Fruit fly (Drosophila melanogaster) whole organism, prepupa: ENCODE data around the gene Hecw.

Source experiments
- Blimp-1 ChIP-seq: fragments of 200-800 bp; sonication (Bioruptor generic); optimal IDR thresholded peaks from 3 replicates; lab custom pipeline; 2017; ENCODE audit warnings: missing biosample characterization, missing genetic modification characterization, mild to moderate bottlenecking, moderate library complexity, missing genetic modification reagents
- CG10631 ChIP-seq: fragments of 200-800 bp; sonication (Bioruptor generic); optimal IDR thresholded peaks from 2 replicates; lab custom pipeline; 2016; ENCODE audit warnings: missing biosample characterization, missing genetic modification characterization
- CG11294 ChIP-seq: fragments of 200-800 bp; sonication (Bioruptor generic); IDR thresholded peaks from 2 replicates; pipeline ENCODE4 v1.3.6; 2022; ENCODE audit warnings: missing biosample characterization, missing genetic modification characterization
- CG11762 ChIP-seq: fragments of 200-800 bp; sonication (Bioruptor generic); optimal IDR thresholded peaks from 3 replicates; lab custom pipeline; 2016; ENCODE audit warnings: missing biosample characterization, missing genetic modification characterization; ENCODE audit not compliant: insufficient read depth
- CG11902 ChIP-seq: fragments of 200-800 bp; sonication (Bioruptor generic); optimal IDR thresholded peaks from 3 replicates; lab custom pipeline; 2016; ENCODE audit warnings: missing biosample characterization, missing genetic modification characterization
- CG1621 ChIP-seq: fragments of 200-800 bp; sonication (Bioruptor generic); optimal IDR thresholded peaks from 3 replicates; lab custom pipeline; 2018; ENCODE audit warnings: missing biosample characterization, mild to moderate bottlenecking, missing genetic modification characterization
- CG16779 ChIP-seq: fragments of 200-800 bp; sonication (Bioruptor generic); optimal IDR thresholded peaks from 3 replicates; lab custom pipeline; 2017; ENCODE audit warnings: missing biosample characterization, mild to moderate bottlenecking, missing genetic modification characterization
- CG3032 ChIP-seq: fragments of 200-800 bp; optimal IDR thresholded peaks from 2 replicates; lab custom pipeline; 2019; ENCODE audit warnings: missing biosample characterization, mild to moderate bottlenecking, missing genetic modification characterization, moderate library complexity
- CG31627 ChIP-seq: fragments of 200-800 bp; sonication (Bioruptor generic); optimal IDR thresholded peaks from 3 replicates; lab custom pipeline; 2016; ENCODE audit warnings: missing biosample characterization, missing genetic modification characterization
- CG34406 ChIP-seq: fragments of 200-800 bp; sonication (Bioruptor generic); optimal IDR thresholded peaks from 3 replicates; lab custom pipeline; 2016; ENCODE audit warnings: missing biosample characterization, missing genetic modification characterization
- CG3919 ChIP-seq: fragments of 200-800 bp; sonication (Bioruptor generic); optimal IDR thresholded peaks from 3 replicates; lab custom pipeline; 2016; ENCODE audit warnings: missing biosample characterization, missing genetic modification characterization
- CG4318 ChIP-seq: fragments of 200-800 bp; sonication (Bioruptor generic); optimal IDR thresholded peaks from 3 replicates; lab custom pipeline; 2017; ENCODE audit warnings: missing biosample characterization, mild to moderate bottlenecking, missing genetic modification characterization
- CG6792 ChIP-seq: fragments of 200-800 bp; sonication (Bioruptor generic); optimal IDR thresholded peaks from 3 replicates; lab custom pipeline; 2016; ENCODE audit warnings: missing biosample characterization, missing genetic modification characterization
- CG7368 ChIP-seq: fragments of 200-800 bp; sonication (Bioruptor generic); optimal IDR thresholded peaks from 3 replicates; lab custom pipeline; 2016; ENCODE audit warnings: missing biosample characterization, missing genetic modification characterization
- CG8119 ChIP-seq: fragments of 200-800 bp; sonication (Bioruptor generic); IDR thresholded peaks from 3 replicates; pipeline ENCODE4 v1.3.6; 2022; ENCODE audit warnings: missing biosample characterization, missing genetic modification characterization
- CG8319 ChIP-seq: fragments of 200-800 bp; sonication (Bioruptor generic); optimal IDR thresholded peaks from 3 replicates; lab custom pipeline; 2016; ENCODE audit warnings: missing biosample characterization, missing genetic modification characterization
- CG8632 ChIP-seq: fragments of 200-800 bp; sonication (Bioruptor generic); optimal IDR thresholded peaks from 3 replicates; lab custom pipeline; 2016; ENCODE audit warnings: missing biosample characterization, missing genetic modification characterization
- CG9139 ChIP-seq: fragments of 200-800 bp; sonication (Bioruptor generic); optimal IDR thresholded peaks from 3 replicates; lab custom pipeline; 2017; ENCODE audit warnings: missing biosample characterization, mild to moderate bottlenecking, missing genetic modification characterization
- Eip75B ChIP-seq: fragments of 200-800 bp; sonication (Bioruptor generic); optimal IDR thresholded peaks from 3 replicates; lab custom pipeline; 2016; ENCODE audit warnings: missing biosample characterization, missing genetic modification characterization
- Eip78C ChIP-seq: fragments of 200-800 bp; sonication (Bioruptor generic); peaks from one replicate; lab custom pipeline; 2016; ENCODE audit warnings: missing biosample characterization, missing genetic modification characterization
- Ets96B ChIP-seq: fragments of 200-800 bp; optimal IDR thresholded peaks from 2 replicates; lab custom pipeline; 2019; ENCODE audit warnings: missing biosample characterization, mild to moderate bottlenecking, missing genetic modification characterization, moderate library complexity
- Gug ChIP-seq: fragments of 200-800 bp; sonication (Bioruptor generic); IDR thresholded peaks from 2 replicates; pipeline ENCODE4 v1.3.6; 2022; ENCODE audit warnings: missing biosample characterization, missing genetic modification characterization
- Hr38 ChIP-seq: sonication (Bioruptor generic); optimal IDR thresholded peaks from 2 replicates; lab custom pipeline; 2016; ENCODE audit warnings: missing biosample characterization, missing genetic modification characterization
- Hr4 ChIP-seq: fragments of 200-800 bp; sonication (Bioruptor generic); optimal IDR thresholded peaks from 3 replicates; lab custom pipeline; 2016; ENCODE audit warnings: missing biosample characterization, missing genetic modification characterization
- Met ChIP-seq: fragments of 200-800 bp; sonication (Bioruptor generic); optimal IDR thresholded peaks from 3 replicates; lab custom pipeline; 2016; ENCODE audit warnings: missing biosample characterization, missing genetic modification characterization
- Smox ChIP-seq: fragments of 200-800 bp; sonication (Bioruptor generic); optimal IDR thresholded peaks from 3 replicates; lab custom pipeline; 2016; ENCODE audit warnings: missing biosample characterization, missing genetic modification characterization
- Sox102F ChIP-seq: fragments of 200-800 bp; sonication (Bioruptor generic); optimal IDR thresholded peaks from 2 replicates; lab custom pipeline; 2016; ENCODE audit warnings: missing biosample characterization, mild to moderate bottlenecking, missing genetic modification characterization
- Sox14 ChIP-seq: fragments of 200-800 bp; sonication (Bioruptor generic); optimal IDR thresholded peaks from 3 replicates; lab custom pipeline; 2016; ENCODE audit warnings: missing biosample characterization, missing genetic modification characterization
- Sox15 ChIP-seq: fragments of 200-800 bp; sonication (Bioruptor generic); optimal IDR thresholded peaks from 3 replicates; lab custom pipeline; 2016; ENCODE audit warnings: missing biosample characterization, missing genetic modification characterization
- achi ChIP-seq: fragments of 200-800 bp; sonication (Bioruptor generic); optimal IDR thresholded peaks from 3 replicates; lab custom pipeline; 2016; ENCODE audit warnings: missing biosample characterization, missing genetic modification characterization
- acj6 ChIP-seq: fragments of 200-800 bp; sonication (Bioruptor generic); optimal IDR thresholded peaks from 3 replicates; lab custom pipeline; 2016; ENCODE audit warnings: missing biosample characterization, missing genetic modification characterization
- dac ChIP-seq: fragments of 200-800 bp; sonication (Bioruptor generic); optimal IDR thresholded peaks from 2 replicates; lab custom pipeline; 2017; ENCODE audit warnings: missing biosample characterization, mild to moderate bottlenecking, missing genetic modification characterization
- eg ChIP-seq: fragments of 200-800 bp; sonication (Bioruptor generic); IDR thresholded peaks from 3 replicates; pipeline ENCODE4 v1.3.6; 2022; ENCODE audit warnings: missing biosample characterization, missing genetic modification characterization
- esn ChIP-seq: fragments of 200-800 bp; sonication (Bioruptor generic); optimal IDR thresholded peaks from 2 replicates; lab custom pipeline; 2016; ENCODE audit warnings: missing biosample characterization, mild to moderate bottlenecking, missing genetic modification characterization, moderate library complexity
- fd59A ChIP-seq: fragments of 200-800 bp; sonication (Bioruptor generic); optimal IDR thresholded peaks from 2 replicates; lab custom pipeline; 2017; ENCODE audit warnings: missing biosample characterization, mild to moderate bottlenecking, missing genetic modification characterization, missing genetic modification reagents
- fkh ChIP-seq: fragments of 200-800 bp; sonication (Bioruptor generic); optimal IDR thresholded peaks from 3 replicates; lab custom pipeline; 2017; ENCODE audit warnings: missing biosample characterization, mild to moderate bottlenecking, missing genetic modification characterization, moderate library complexity
- lz ChIP-seq: fragments of 200-800 bp; sonication (Bioruptor generic); optimal IDR thresholded peaks from 3 replicates; lab custom pipeline; 2016; ENCODE audit warnings: missing biosample characterization, missing genetic modification characterization
- salr ChIP-seq, 2 experiments: fragments of 200-800 bp; sonication (Bioruptor generic); optimal IDR thresholded peaks; 3 replicates each; lab custom pipeline; 2016 to 2018; ENCODE audit warnings: missing biosample characterization in 2 of 2, missing genetic modification characterization in 2 of 2, mild to moderate bottlenecking in 1 of 2
- spab ChIP-seq: fragments of 200-800 bp; sonication (Bioruptor generic); optimal IDR thresholded peaks from 2 replicates; lab custom pipeline; 2017; ENCODE audit warnings: missing biosample characterization, mild to moderate bottlenecking, missing genetic modification characterization, missing genetic modification reagents
- svp ChIP-seq: fragments of 200-800 bp; sonication (Bioruptor generic); peaks from one replicate; lab custom pipeline; 2016; ENCODE audit warnings: missing biosample characterization, missing genetic modification characterization
- topi ChIP-seq: fragments of 200-800 bp; sonication (Bioruptor generic); optimal IDR thresholded peaks from 3 replicates; lab custom pipeline; 2016; ENCODE audit warnings: missing biosample characterization, missing genetic modification characterization
- vri ChIP-seq: fragments of 200-800 bp; sonication (Bioruptor generic); optimal IDR thresholded peaks from 3 replicates; lab custom pipeline; 2016; ENCODE audit warnings: missing biosample characterization, mild to moderate bottlenecking, missing genetic modification characterization

Gene Hecw

DNA sequence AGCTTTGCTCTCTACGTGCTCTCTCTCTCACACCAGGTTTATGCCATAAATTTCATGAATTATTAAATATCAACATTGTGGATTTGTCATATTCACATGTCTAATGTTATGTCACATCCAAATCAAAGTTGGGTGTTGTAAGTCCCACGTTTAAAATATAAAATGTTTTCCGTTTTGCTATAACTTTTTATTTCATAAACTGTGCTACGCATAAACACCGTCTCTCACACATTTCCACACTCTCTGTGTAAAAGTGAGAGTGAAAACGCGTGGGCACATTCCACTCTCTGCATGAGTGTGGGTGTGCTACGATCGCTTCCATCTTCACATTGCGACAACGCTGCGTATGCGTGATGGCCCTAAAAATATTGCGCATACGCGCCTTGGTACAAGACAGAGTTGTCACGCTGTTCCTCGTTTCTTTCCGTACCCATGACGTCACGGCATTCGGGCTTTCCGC, 32.0 kb downstream of the Hecw start (continued):
- TF ChIP-seq CG6792 (GFP tag; lab: Kevin White, UChicago) (peak; percentile 91), CG10631 (GFP tag; lab: Kevin White, UChicago) (peak; percentile 82), eg (peak; percentile 97), Smox (peak; percentile 89), spab (peak; percentile 67), CG11762 (GFP tag; lab: Kevin White, UChicago) (peak; percentile 88), CG4318 (GFP tag; lab: Kevin White, UChicago) (peak; percentile 90), Sox14 (GFP tag; lab: Kevin White, UChicago) (peak; percentile 84), Sox102F (GFP tag; lab: Kevin White, UChicago) (peak; percentile 94), lz (GFP tag; lab: Kevin White, UChicago) (peak; percentile 92), CG3032 (tag; lab: Kevin White, UChicago) (peak; percentile 85), CG7368 (GFP tag; lab: Kevin White, UChicago) (peak; percentile 90), Sox15 (GFP tag; lab: Kevin White, UChicago) (peak; percentile 81), Ets96B (tag; lab: Kevin White, UChicago) (peak; percentile 82), Hr38 (GFP tag; lab: Kevin White, UChicago) (peak; percentile 6), topi (GFP tag; lab: Kevin White, UChicago) (peak; percentile 93), CG8319 (GFP tag; lab: Kevin White, UChicago) (peak; percentile 79), Met (GFP tag; lab: Kevin White, UChicago) (peak; percentile 92), CG34406 (peak; percentile 93), vri (GFP tag; lab: Kevin White, UChicago) (peak; percentile 90), acj6 (peak; percentile 88), fkh (peak; percentile 84), dac (GFP tag; lab: Kevin White, UChicago) (peak; percentile 89), Blimp-1 (GFP tag; lab: Kevin White, UChicago) (peak; percentile 89)

DNA sequence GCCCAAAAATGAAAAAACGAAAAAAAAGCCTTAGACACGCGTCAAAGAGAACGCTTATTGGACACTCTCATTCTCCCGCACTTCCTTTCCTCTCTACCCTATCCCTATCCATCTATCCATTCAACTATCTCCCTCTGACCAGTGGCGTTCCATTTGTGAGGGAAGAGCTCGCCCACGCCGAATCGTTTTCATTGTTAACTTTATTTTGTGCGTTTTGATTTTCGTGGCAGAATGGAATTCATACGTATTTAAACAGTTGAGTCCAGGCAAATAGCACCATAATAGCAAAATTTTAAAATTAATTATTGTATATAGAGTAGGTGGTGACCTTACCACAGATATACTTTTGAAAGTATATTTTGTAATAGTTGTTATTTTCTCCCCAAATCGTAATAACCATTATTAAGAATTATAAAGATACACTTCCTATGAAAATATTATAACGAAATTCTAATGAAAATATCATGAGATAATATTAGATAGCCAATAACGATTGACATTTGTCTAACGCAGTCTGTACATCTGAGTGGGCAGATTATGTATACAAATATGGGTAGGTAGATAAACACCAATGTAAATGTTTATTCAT, 32.5 kb downstream of the Hecw start:
- TF ChIP-seq esn (GFP tag; lab: Kevin White, UChicago) (peak; percentile 26), topi (GFP tag; lab: Kevin White, UChicago) (peak; percentile 7), CG8632 (GFP tag; lab: Kevin White, UChicago) (peak; percentile 14), CG8119 (GFP tag; lab: Robert Waterston, UW) (no peak), CG31627 (GFP tag; lab: Kevin White, UChicago) (peak; percentile 14), Met (GFP tag; lab: Kevin White, UChicago) (peak; percentile 40), Smox (peak; percentile 28), Eip78C (GFP tag; lab: Kevin White, UChicago) (peak; percentile 66), CG9139 (GFP tag; lab: Kevin White, UChicago) (no peak), salr (GFP tag; optimal IDR thresholded peaks at IDR 0.05; lab: Kevin White, UChicago) (no peak), svp (peak; percentile 82), Eip75B (GFP tag; lab: Kevin White, UChicago) (no peak), CG8319 (GFP tag; lab: Kevin White, UChicago) (no peak), CG16779 (tag; lab: Kevin White, UChicago) (no peak), Gug (GFP tag; lab: Robert Waterston, UW) (no peak), CG11294 (GFP tag; lab: Robert Waterston, UW) (no peak), CG11902 (GFP tag; lab: Kevin White, UChicago) (no peak), Hr4 (GFP tag; lab: Kevin White, UChicago) (no peak), fd59A (no peak), CG3919 (GFP tag; lab: Kevin White, UChicago) (no peak), acj6 (peak; percentile 10), CG1621 (tag; lab: Kevin White, UChicago) (no peak), fkh (peak; percentile 53), CG10631 (GFP tag; lab: Kevin White, UChicago) (peak; percentile 3), achi (GFP tag; lab: Kevin White, UChicago) (no peak)
- TF ChIP-seq, all 60 proteins: peak for 11
